Worm (Caenorhabditis elegans) whole organism, early embryonic: ENCODE data around the gene chil-13.
"Not testable (repeated sequence)": the region's sequence is repeated elsewhere in the genome, so short reads cannot be mapped to it uniquely, and the experiment has no call there.

ENCODE experiments used
- B0310.2 ChIP-seq: sonication (generic microtip); optimal IDR thresholded peaks from 2 replicates; lab custom pipeline; 2016; ENCODE audit warnings: mild to moderate bottlenecking, missing genetic modification characterization, missing compliant biosample characterization
- F13C5.2 ChIP-seq: sonication (generic microtip); optimal IDR thresholded peaks from 2 replicates; lab custom pipeline; 2017; ENCODE audit warnings: mild to moderate bottlenecking, missing genetic modification characterization, inconsistent platforms, missing compliant biosample characterization
- aly-1 ChIP-seq: sonication (generic microtip); optimal IDR thresholded peaks from 2 replicates; lab custom pipeline; 2016; ENCODE audit warnings: missing genetic modification characterization, missing compliant biosample characterization
- ama-1 ChIP-seq: fragments of 150-350 bp; optimal IDR thresholded peaks from 2 replicates; lab custom pipeline; 2014
- ceh-13 ChIP-seq: fragments of 200-800 bp; sonication (Bioruptor generic); optimal IDR thresholded peaks from 2 replicates; lab custom pipeline; 2018; ENCODE audit warnings: mild to moderate bottlenecking, missing genetic modification characterization, missing compliant biosample characterization
- ceh-36 ChIP-seq: sonication (generic microtip); optimal IDR thresholded peaks from 2 replicates; lab custom pipeline; 2016; ENCODE audit warnings: missing genetic modification characterization, inconsistent platforms, missing compliant biosample characterization
- ets-7 ChIP-seq: sonication (generic microtip); optimal IDR thresholded peaks from 2 replicates; lab custom pipeline; 2016; ENCODE audit warnings: missing genotype, missing genetic modification characterization, missing compliant biosample characterization
- flt-1 ChIP-seq: fragments of 200-800 bp; sonication (Bioruptor generic); IDR thresholded peaks from 2 replicates; pipeline ENCODE4 v1.3.6; 2022; ENCODE audit warnings: missing genetic modification characterization, missing compliant biosample characterization
- hmbx-1 ChIP-seq: sonication (generic microtip); optimal IDR thresholded peaks from 2 replicates; lab custom pipeline; 2016; ENCODE audit warnings: mild to moderate bottlenecking, missing genetic modification characterization, missing compliant biosample characterization
- hmg-4 ChIP-seq: fragments of 200-800 bp; sonication (Bioruptor generic); optimal IDR thresholded peaks from 2 replicates; lab custom pipeline; 2018; ENCODE audit warnings: mild to moderate bottlenecking, missing genetic modification characterization, missing compliant biosample characterization
- hnd-1 ChIP-seq: sonication (generic microtip); optimal IDR thresholded peaks from 2 replicates; lab custom pipeline; 2016; ENCODE audit warnings: missing genetic modification characterization, missing compliant biosample characterization
- pes-1 ChIP-seq: fragments of 200-800 bp; sonication (Bioruptor generic); IDR thresholded peaks from 2 replicates; pipeline ENCODE4 v1.3.6; 2022; ENCODE audit warnings: missing genetic modification reagents, missing genetic modification characterization, missing compliant biosample characterization
- scrt-1 ChIP-seq: fragments of 200-800 bp; sonication (Bioruptor generic); IDR thresholded peaks from 2 replicates; pipeline ENCODE4 v1.3.6; 2022; ENCODE audit warnings: missing genetic modification characterization, missing compliant biosample characterization
- sea-1 ChIP-seq: fragments of 200-800 bp; sonication (Bioruptor generic); conservative IDR thresholded peaks from 2 replicates; pipeline ENCODE4 v1.3.6; 2022; ENCODE audit warnings: missing genetic modification characterization, missing compliant biosample characterization
- tbx-11 ChIP-seq: fragments of 200-800 bp; sonication (Bioruptor generic); IDR thresholded peaks from 2 replicates; pipeline ENCODE4 v1.3.6; 2022; ENCODE audit warnings: missing genetic modification characterization, missing compliant biosample characterization
- tbx-37 ChIP-seq: fragments of 200-800 bp; sonication (Bioruptor generic); conservative IDR thresholded peaks from 2 replicates; pipeline ENCODE4 v1.3.6; 2022; ENCODE audit warnings: missing genetic modification reagents, missing genetic modification characterization, missing compliant biosample characterization
- tra-4 ChIP-seq: sonication (generic microtip); optimal IDR thresholded peaks from 2 replicates; lab custom pipeline; 2017; ENCODE audit warnings: missing genetic modification characterization, missing compliant biosample characterization

Gene chil-13

DNA sequence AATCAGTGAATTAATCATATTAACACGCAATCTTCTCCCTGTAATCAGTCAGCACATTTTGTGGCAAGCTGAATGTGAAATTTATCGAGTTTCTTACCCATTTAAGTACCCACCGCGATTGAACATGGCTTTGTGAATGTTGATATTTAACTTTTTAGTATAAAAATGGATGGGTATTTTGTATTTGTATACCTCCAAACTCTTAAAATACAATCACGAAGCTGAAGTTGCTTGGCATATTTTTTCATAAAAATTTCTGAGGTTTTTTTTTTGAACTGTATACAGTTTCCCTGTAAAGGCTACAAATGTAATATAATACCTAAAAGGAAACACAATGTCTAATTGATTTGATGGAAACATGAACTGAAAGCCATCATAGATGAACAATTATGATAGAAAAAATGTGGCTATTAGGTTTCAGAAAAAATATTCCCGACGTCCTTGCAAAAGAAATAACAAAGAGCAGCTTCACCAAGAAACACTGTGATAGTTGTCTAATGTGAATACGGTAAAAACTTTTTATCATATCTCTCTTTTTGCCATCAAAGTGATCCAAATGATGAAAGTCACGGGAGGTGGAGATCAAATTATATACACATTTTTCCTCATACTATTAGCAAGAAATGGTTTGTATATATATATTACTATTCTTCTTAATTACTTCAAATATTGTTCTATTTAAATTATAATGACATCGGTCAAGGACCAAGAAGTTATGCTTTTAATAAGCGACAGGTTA lies 36.4 kb upstream of the chil-13 start, which contains the start of the genes chil-25 and chil-26:
TSS of gene chil-25 (minus strand) at position 101 of the 739 bp plus-strand sequence.
TSS of gene chil-26 (plus strand) at position 689 of the 739 bp plus-strand sequence.
- TF ChIP-seq F13C5.2 (no peak), ceh-36 (no peak), hmbx-1 (tag; lab: Kevin White, UChicago) (no peak), sea-1 (GFP tag; lab: Robert Waterston, UW) (no peak), ceh-13 (GFP tag; lab: Kevin White, UChicago) (no peak), tra-4 (tag; lab: Kevin White, UChicago) (no peak), hnd-1 (no peak), tbx-11 (GFP tag; lab: Robert Waterston, UW) (no peak), pes-1 (GFP tag; lab: Robert Waterston, UW) (no peak), aly-1 (tag; lab: Kevin White, UChicago) (no peak), tbx-37 (GFP tag; lab: Robert Waterston, UW) (no peak), B0310.2 (tag; lab: Kevin White, UChicago) (no peak), ets-7 (tag; lab: Kevin White, UChicago) (no peak), flt-1 (no peak), ama-1 (no peak), scrt-1 (GFP tag; lab: Robert Waterston, UW) (no peak), hmg-4 (GFP tag; lab: Kevin White, UChicago) (no peak)

DNA sequence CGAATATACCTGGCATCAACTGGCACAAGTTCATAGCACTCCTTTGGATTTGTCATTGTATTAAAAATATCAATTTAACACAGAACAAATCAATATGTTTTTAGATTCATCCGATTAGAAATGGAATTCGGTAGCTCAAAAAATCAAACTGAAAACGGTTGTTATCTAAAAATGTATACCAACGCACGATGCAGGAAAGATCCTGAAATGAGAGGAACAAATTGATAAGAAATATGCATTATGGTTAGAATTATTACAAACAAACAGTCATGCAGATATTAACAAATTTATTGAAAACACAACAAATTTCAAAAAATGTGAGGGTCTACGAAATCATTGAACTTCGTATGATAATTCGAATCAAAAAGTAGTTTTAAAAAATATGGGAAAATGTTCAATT lies 31.9 kb upstream of the chil-13 start, which contains the start of gene T19H5.6:
TSS of gene T19H5.6 (minus strand) at position 195 of the 400 bp plus-strand sequence.
- no peak for TF ChIP-seq pes-1 (GFP tag; lab: Robert Waterston, UW)
- TF ChIP-seq tra-4 (tag; lab: Kevin White, UChicago), result no peak
- TF ChIP-seq F13C5.2, result no peak
- TF ChIP-seq scrt-1 (GFP tag; lab: Robert Waterston, UW), result no peak
- no peak for TF ChIP-seq aly-1 (tag; lab: Kevin White, UChicago)
- no peak for TF ChIP-seq tbx-37 (GFP tag; lab: Robert Waterston, UW)
- TF ChIP-seq flt-1, result no peak
- no peak for TF ChIP-seq hmg-4 (GFP tag; lab: Kevin White, UChicago)
- TF ChIP-seq hmbx-1 (tag; lab: Kevin White, UChicago), result no peak
- TF ChIP-seq B0310.2 (tag; lab: Kevin White, UChicago), result no peak
- no peak for TF ChIP-seq sea-1 (GFP tag; lab: Robert Waterston, UW)
- no peak for TF ChIP-seq ama-1
- no peak for TF ChIP-seq ets-7 (tag; lab: Kevin White, UChicago)
- no peak for TF ChIP-seq hnd-1
- TF ChIP-seq ceh-13 (GFP tag; lab: Kevin White, UChicago), result no peak
- no peak for TF ChIP-seq ceh-36
- TF ChIP-seq tbx-11 (GFP tag; lab: Robert Waterston, UW), result no peak

DNA sequence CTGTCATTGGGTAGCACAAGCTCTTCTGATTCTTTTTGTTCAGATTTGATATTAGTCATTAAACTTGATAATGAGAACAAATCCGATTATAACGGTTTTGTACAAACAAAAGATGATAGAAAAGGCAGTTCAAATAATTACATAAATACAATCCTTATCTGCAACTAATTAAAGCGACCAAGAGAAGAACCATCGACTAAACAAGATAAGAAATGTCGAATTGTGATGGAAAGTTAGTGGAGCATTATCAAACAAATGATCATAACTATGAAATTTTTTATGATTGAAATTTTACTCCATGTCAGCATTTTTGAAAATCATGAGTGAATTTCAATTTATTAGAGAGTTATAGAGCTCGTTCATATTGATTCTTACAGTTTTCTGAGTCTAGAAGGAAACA lies 30.3 kb upstream of the chil-13 start, which contains the start of gene chil-23:
TSS of gene chil-23 (minus strand) at position 198 of the 400 bp plus-strand sequence.
- TF ChIP-seq ceh-36, result no peak
- TF ChIP-seq tbx-11 (GFP tag; lab: Robert Waterston, UW), result no peak
- no peak for TF ChIP-seq flt-1
- no peak for TF ChIP-seq ets-7 (tag; lab: Kevin White, UChicago)
- TF ChIP-seq hmg-4 (GFP tag; lab: Kevin White, UChicago), result no peak
- TF ChIP-seq ama-1, result no peak
- no peak for TF ChIP-seq sea-1 (GFP tag; lab: Robert Waterston, UW)
- no peak for TF ChIP-seq pes-1 (GFP tag; lab: Robert Waterston, UW)
- TF ChIP-seq tbx-37 (GFP tag; lab: Robert Waterston, UW), result no peak
- TF ChIP-seq hnd-1, result no peak

- TF ChIP-seq scrt-1 (GFP tag; lab: Robert Waterston, UW) (no peak), hmbx-1 (tag; lab: Kevin White, UChicago) (no peak), ets-7 (tag; lab: Kevin White, UChicago) (no peak), ceh-36 (no peak), ceh-13 (GFP tag; lab: Kevin White, UChicago) (no peak), hmg-4 (GFP tag; lab: Kevin White, UChicago) (no peak), ama-1 (no peak), pes-1 (GFP tag; lab: Robert Waterston, UW) (no peak), flt-1 (no peak), B0310.2 (tag; lab: Kevin White, UChicago) (no peak), F13C5.2 (no peak), tra-4 (tag; lab: Kevin White, UChicago) (no peak), aly-1 (tag; lab: Kevin White, UChicago) (no peak), hnd-1 (no peak), tbx-11 (GFP tag; lab: Robert Waterston, UW) (no peak), tbx-37 (GFP tag; lab: Robert Waterston, UW) (no peak), sea-1 (GFP tag; lab: Robert Waterston, UW) (no peak)
These were observed 28.0 kb upstream of the chil-13 start, which contains the start of gene chil-22 for ce11 chrII:9466095-9466494. Gene chil-22, minus strand, starts transcription at chrII:9466195.

- TF ChIP-seq flt-1; B0310.2 (tag; lab: Kevin White, UChicago); sea-1 (GFP tag; lab: Robert Waterston, UW): not testable (repeated sequence)
These were observed 23.8 kb upstream of the chil-13 start, which contains the start of gene chil-21 for ce11 chrII:9461881-9462280. Gene chil-21, minus strand, starts transcription at chrII:9461981.

DNA sequence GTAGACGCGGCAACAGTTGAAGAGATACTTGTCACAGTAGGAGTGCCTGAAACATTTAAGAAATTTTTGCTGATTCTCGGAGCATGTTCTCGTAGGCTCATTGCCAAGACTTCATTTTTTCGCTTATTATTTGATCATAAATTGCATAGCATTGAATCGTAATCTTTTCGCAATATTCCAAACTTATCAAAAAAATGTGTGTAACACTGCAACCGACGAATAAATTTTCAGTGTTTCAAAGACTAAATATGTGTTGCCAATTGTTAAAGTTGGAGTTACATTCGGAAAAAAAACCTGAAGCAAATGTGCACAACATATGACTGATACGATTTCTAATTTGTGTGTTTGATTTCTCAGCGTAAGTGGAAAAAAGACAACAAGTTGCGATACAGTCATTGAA lies 21.3 kb upstream of the chil-13 start, which contains the start of gene R09D1.14:
TSS of gene R09D1.14 (minus strand) at position 101 of the 400 bp plus-strand sequence.
- not testable (repeated sequence) for TF ChIP-seq scrt-1 (GFP tag; lab: Robert Waterston, UW); F13C5.2; aly-1 (tag; lab: Kevin White, UChicago)

DNA sequence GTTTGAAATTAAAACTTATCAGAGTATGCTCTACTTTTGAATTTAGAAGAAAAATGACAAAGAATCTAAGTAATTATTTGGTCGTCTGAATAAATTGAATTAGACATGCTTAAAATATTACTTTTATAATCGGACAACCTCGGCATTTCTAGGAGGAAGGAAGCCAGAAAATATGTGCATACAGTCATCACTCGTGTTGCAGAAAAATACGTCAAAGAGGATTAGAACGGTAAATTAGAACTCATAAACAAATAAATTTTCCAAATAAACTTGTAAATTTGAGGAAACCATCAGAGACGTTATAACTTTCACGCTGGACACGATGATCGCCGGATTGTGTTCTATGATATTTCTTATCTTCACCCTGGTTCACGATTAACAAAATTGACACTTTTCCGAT lies 16.2 kb upstream of the chil-13 start, which contains the start of gene chil-19:
TSS of gene chil-19 (minus strand) at position 101 of the 400 bp plus-strand sequence.
- no peak for TF ChIP-seq hmbx-1 (tag; lab: Kevin White, UChicago)
- no peak for TF ChIP-seq B0310.2 (tag; lab: Kevin White, UChicago)
- no peak for TF ChIP-seq tra-4 (tag; lab: Kevin White, UChicago)
- TF ChIP-seq sea-1 (GFP tag; lab: Robert Waterston, UW), result no peak
- no peak for TF ChIP-seq tbx-11 (GFP tag; lab: Robert Waterston, UW)
- no peak for TF ChIP-seq F13C5.2
- no peak for TF ChIP-seq aly-1 (tag; lab: Kevin White, UChicago)
- TF ChIP-seq flt-1, result no peak
- no peak for TF ChIP-seq ceh-36
- no peak for TF ChIP-seq tbx-37 (GFP tag; lab: Robert Waterston, UW)
- no peak for TF ChIP-seq hnd-1
- no peak for TF ChIP-seq ets-7 (tag; lab: Kevin White, UChicago)
- no peak for TF ChIP-seq scrt-1 (GFP tag; lab: Robert Waterston, UW)
